Worm (Caenorhabditis elegans): ENCODE measurements around the gene srj-45.
A peak's percentile ranks its signal among the peaks of the same experiment; 100 is the strongest.

The srj-45 gene

DNA sequence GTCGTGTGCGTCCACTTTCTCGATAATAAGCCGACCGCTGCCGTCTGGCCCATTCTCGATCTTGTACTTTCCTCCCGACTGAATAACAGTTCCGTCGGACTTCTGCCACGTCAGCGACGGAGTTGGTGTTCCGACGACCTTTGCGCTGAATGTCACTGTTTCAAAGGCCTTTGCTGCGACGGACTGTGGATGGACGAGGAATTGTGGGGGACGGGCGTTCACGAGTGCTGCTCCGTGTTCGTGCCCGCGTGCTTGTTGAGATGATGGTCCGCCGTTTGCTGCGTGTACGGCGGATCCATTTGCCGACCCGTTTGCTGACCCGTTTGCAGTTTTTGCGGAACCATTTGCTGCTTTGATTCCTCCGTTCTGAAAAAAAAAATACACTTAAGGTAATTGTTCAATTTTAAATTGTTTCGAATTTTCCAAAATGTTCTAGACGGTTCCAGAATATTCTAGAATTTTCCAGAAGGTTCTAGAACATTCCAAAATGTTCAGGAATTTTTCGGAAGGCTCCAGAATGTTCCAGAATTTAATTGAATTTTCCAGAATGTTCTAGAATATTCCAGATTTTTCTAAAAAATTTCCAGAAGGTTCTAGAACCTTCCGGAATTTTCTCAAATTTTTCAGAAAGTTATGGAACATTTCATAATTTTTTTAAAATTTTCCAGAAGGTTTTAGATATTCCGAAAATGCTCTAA lies 37.1 kb downstream of the srj-45 start (continued):
- TF ChIP-seq B0019.2 (GFP tag; conservative IDR thresholded peaks at IDR 0.05) (no peak), Y79H2A.3 (GFP tag; conservative IDR thresholded peaks at IDR 0.05) (no peak), rpc-1 (optimal IDR thresholded peaks at IDR 0.05) (peak; percentile 31), rpc-1 (tag; optimal IDR thresholded peaks at IDR 0.05) (no peak)

DNA sequence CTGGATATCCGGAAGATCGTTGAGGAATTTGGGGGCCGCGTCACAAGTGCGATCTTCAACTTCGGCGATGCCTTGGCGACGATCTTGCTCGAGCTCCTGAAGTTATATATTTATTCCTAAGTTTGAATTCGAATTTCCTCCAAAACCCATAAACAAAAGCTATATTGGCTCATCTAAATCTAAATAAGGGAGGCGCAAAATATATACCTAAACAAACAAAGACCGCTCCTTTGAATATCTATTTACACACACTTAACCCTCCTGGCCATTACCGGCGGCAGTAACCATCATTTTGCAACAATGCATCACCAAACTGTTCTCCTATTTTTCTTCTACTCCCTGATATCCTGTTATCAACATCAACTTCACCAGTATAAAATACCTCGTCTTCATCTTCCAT lies 40.4 kb downstream of the srj-45 start, which contains the start of gene F54E2.2:
TSS of gene F54E2.2 (plus strand) at position 301 of the 400 bp plus-strand sequence.
- no peak for TF ChIP-seq ztf-22 (GFP tag; optimal IDR thresholded peaks at IDR 0.05)
- TF ChIP-seq sptf-2 (GFP tag; optimal IDR thresholded peaks at IDR 0.05), result no peak
- TF ChIP-seq egl-44 (GFP tag; IDR thresholded peaks at IDR 0.05), result no peak
- TF ChIP-seq let-607 (tag; optimal IDR thresholded peaks at IDR 0.05), result no peak
- TF ChIP-seq ceh-91 (GFP tag; IDR thresholded peaks at IDR 0.05), result no peak
- no peak for TF ChIP-seq F23B12.7 (tag; optimal IDR thresholded peaks at IDR 0.05; ENCODE audit: insufficient read depth)
- no peak for TF ChIP-seq Y53F4B.3 (GFP tag; IDR thresholded peaks at IDR 0.05)
- no peak for TF ChIP-seq athp-1 (tag; optimal IDR thresholded peaks at IDR 0.05)
- TF ChIP-seq tbp1 (GFP tag; optimal IDR thresholded peaks at IDR 0.05), result no peak
- no peak for TF ChIP-seq ztf-3 (GFP tag; optimal IDR thresholded peaks at IDR 0.05)
- no peak for TF ChIP-seq Y56A3A.18 (GFP tag; IDR thresholded peaks at IDR 0.05)
- TF ChIP-seq lin-26 (GFP tag; IDR thresholded peaks at IDR 0.05), result no peak
- TF ChIP-seq lin-40 (tag; optimal IDR thresholded peaks at IDR 0.05), result no peak
- no peak for TF ChIP-seq gei-17 (GFP tag; optimal IDR thresholded peaks at IDR 0.05)
- TF ChIP-seq let-526 (GFP tag; IDR thresholded peaks at IDR 0.05), result no peak
- TF ChIP-seq ama-1 (optimal IDR thresholded peaks at IDR 0.05), result no peak
- TF ChIP-seq ama-1 (GFP tag; optimal IDR thresholded peaks at IDR 0.05), result no peak
- no peak for TF ChIP-seq attf-6 (GFP tag; IDR thresholded peaks at IDR 0.05)
- no peak for TF ChIP-seq rcor-1 (GFP tag; IDR thresholded peaks at IDR 0.05)
- TF ChIP-seq F55B11.4 (tag; optimal IDR thresholded peaks at IDR 0.05; ENCODE audit: borderline replicate concordance, insufficient read depth), result no peak
- no peak for TF ChIP-seq sdz-38 (tag; optimal IDR thresholded peaks at IDR 0.05)

DNA sequence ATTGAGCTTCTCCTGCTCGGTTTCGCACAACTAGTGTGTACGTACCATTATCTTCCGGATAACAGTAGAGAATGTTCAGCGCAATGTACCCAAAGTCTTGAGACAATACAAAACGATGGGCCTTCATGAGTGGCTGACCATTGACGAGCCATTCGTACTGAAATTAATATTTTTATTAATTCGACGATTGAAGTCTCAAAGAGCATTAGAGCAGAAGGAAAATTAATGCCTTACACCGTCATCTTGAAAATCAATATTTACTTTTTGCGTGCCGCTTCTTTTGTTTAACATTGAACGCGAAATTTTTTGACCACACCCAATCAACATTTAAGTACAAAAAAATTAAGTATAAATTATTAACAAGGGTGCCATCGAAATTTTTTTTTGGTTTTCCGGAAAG lies 43.4 kb downstream of the srj-45 start:
- TF ChIP-seq F39B2.1 (GFP tag; IDR thresholded peaks at IDR 0.05), result no peak
- TF ChIP-seq K12H6.12 (tag; optimal IDR thresholded peaks at IDR 0.05), result no peak
- TF ChIP-seq snpc-1.3 (tag; optimal IDR thresholded peaks at IDR 0.05; ENCODE audit: insufficient read depth), result no peak
- no peak for TF ChIP-seq akir-1 (GFP tag; optimal IDR thresholded peaks at IDR 0.05)
- no peak for TF ChIP-seq cebp-2 (GFP tag; IDR thresholded peaks at IDR 0.05)
- no peak for TF ChIP-seq egl-44 (GFP tag; IDR thresholded peaks at IDR 0.05)
- no peak for TF ChIP-seq somi-1 (GFP tag; optimal IDR thresholded peaks at IDR 0.05)
- TF ChIP-seq rec-8 (tag; optimal IDR thresholded peaks at IDR 0.05), result no peak
- TF ChIP-seq nfya-2 (GFP tag; IDR thresholded peaks at IDR 0.05), result no peak
- TF ChIP-seq rcor-1 (GFP tag; IDR thresholded peaks at IDR 0.05), result no peak

Measured in whole organism, young adult.